Worm (Caenorhabditis elegans): Measurements from ENCODE around the gene nhl-2.

ce11 chrIII:4924134-4924533 is 25.2 kb upstream of the nhl-2 start:
- TF ChIP-seq ceh-82 (tag; optimal IDR thresholded peaks at IDR 0.05): no peak
- TF ChIP-seq mdl-1 (tag; optimal IDR thresholded peaks at IDR 0.05): no peak
- TF ChIP-seq ama-1 (optimal IDR thresholded peaks at IDR 0.05): no peak
- no peak for TF ChIP-seq snpc-4 (tag; optimal IDR thresholded peaks at IDR 0.05)
- TF ChIP-seq nhr-11 (tag; optimal IDR thresholded peaks at IDR 0.05): no peak
- TF ChIP-seq zag-1 (tag; optimal IDR thresholded peaks at IDR 0.05): no peak
- TF ChIP-seq ceh-9 (tag; optimal IDR thresholded peaks at IDR 0.05): no peak
- TF ChIP-seq nhr-28 (tag; optimal IDR thresholded peaks at IDR 0.05): no peak
- no peak for TF ChIP-seq ztf-11 (tag; optimal IDR thresholded peaks at IDR 0.05)
- no peak for TF ChIP-seq ceh-28 (tag; optimal IDR thresholded peaks at IDR 0.05)
- TF ChIP-seq aly-2 (tag; optimal IDR thresholded peaks at IDR 0.05): no peak
- no peak for TF ChIP-seq nfya-1 (tag; optimal IDR thresholded peaks at IDR 0.05; ENCODE audit: insufficient read depth)
- TF ChIP-seq ZK546.5 (tag; optimal IDR thresholded peaks at IDR 0.05): no peak
- no peak for TF ChIP-seq elt-1 (tag; optimal IDR thresholded peaks at IDR 0.05)
